Worm (Caenorhabditis elegans): ENCODE results near the gene Y38C1AA.1.

Gene Y38C1AA.1

DNA sequence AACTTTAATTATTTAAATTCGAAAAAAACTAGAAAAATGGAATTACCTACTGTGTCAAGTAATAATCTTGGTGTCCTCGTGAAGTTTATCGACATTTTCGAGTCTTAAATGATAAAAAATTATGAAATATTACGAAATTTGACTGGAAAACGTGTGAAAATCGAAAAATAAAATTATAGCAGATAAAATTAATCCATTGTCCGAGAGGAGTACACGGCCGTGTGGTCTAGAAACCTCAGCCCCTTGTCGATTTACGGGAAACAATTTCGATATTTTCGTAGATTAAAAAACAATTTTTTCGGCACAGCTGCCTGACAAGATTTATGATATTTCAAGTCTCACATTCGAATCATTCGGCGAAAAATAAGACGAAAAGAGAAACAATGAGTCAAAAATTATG is 49.1 kb downstream of the Y38C1AA.1 start, which contains the start of gene R02D3.8 (continued):
- TF ChIP-seq ztf-4 (tag; optimal IDR thresholded peaks at IDR 0.05): no peak
- TF ChIP-seq nhr-25 (tag; optimal IDR thresholded peaks at IDR 0.05): no peak
- peak; percentile 54 for TF ChIP-seq nhr-43 (tag; optimal IDR thresholded peaks at IDR 0.05; ENCODE audit: poor library complexity, severe bottlenecking)
- no peak for TF ChIP-seq ceh-28 (tag; optimal IDR thresholded peaks at IDR 0.05)
- TF ChIP-seq elt-2 (tag; optimal IDR thresholded peaks at IDR 0.05): peak; percentile 16
- TF ChIP-seq nhr-237 (tag; optimal IDR thresholded peaks at IDR 0.05): no peak
- TF ChIP-seq nhr-12 (tag; optimal IDR thresholded peaks at IDR 0.05): no peak
- no peak for TF ChIP-seq pqm-1 (tag; optimal IDR thresholded peaks at IDR 0.05)

- TF ChIP-seq tbx-2 (tag; optimal IDR thresholded peaks at IDR 0.05) (no peak), R02D3.7 (tag; optimal IDR thresholded peaks at IDR 0.05) (no peak), ceh-16 (tag; optimal IDR thresholded peaks at IDR 0.05) (no peak), ZK546.5 (tag; optimal IDR thresholded peaks at IDR 0.05) (no peak), elt-3 (tag; optimal IDR thresholded peaks at IDR 0.05) (no peak), egl-5 (tag; optimal IDR thresholded peaks at IDR 0.05) (no peak), elt-1 (tag; optimal IDR thresholded peaks at IDR 0.05) (no peak), nhr-43 (tag; optimal IDR thresholded peaks at IDR 0.05; ENCODE audit: poor library complexity, severe bottlenecking) (no peak), jun-1 (tag; optimal IDR thresholded peaks at IDR 0.05) (no peak), nhr-12 (tag; optimal IDR thresholded peaks at IDR 0.05) (no peak), unc-39 (tag; optimal IDR thresholded peaks at IDR 0.05) (no peak), lin-15B (tag; optimal IDR thresholded peaks at IDR 0.05) (no peak), ztf-4 (tag; optimal IDR thresholded peaks at IDR 0.05) (no peak), pqm-1 (tag; optimal IDR thresholded peaks at IDR 0.05) (no peak), nhr-28 (tag; optimal IDR thresholded peaks at IDR 0.05) (no peak), lsy-12 (tag; optimal IDR thresholded peaks at IDR 0.05) (no peak), ztf-11 (tag; optimal IDR thresholded peaks at IDR 0.05) (no peak), aly-2 (tag; optimal IDR thresholded peaks at IDR 0.05) (no peak), lin-39 (tag; optimal IDR thresholded peaks at IDR 0.05) (no peak), mml-1 (tag; optimal IDR thresholded peaks at IDR 0.05) (no peak)
Observed at ce11 chrIV:258362-258761, 50.4 kb downstream of the Y38C1AA.1 start.

DNA sequence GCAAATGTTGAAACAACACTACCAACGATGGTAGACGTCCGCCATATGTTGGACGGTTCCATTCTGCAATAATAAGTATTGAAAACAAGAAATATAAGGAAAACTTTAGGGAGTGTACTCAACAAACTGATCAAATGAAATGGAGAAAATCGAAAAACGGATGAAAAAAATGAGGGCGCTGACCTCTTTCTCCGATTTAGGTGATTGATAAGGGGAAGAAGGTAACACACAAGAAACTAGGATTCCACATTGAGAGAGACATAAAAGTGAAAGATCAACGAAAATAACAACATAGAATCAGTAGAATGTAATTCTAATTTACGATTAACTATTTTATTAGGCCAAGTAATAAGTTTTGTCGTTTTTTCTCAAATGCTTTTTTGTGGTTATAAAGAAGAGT is 51.2 kb downstream of the Y38C1AA.1 start, which contains the start of gene dpy-9:
Gene dpy-9, minus strand, starts transcription at position 63 of the 400 bp plus-strand sequence.
- no peak for TF ChIP-seq nhr-12 (tag; optimal IDR thresholded peaks at IDR 0.05)
- peak; percentile 92 for TF ChIP-seq nhr-23 (tag; optimal IDR thresholded peaks at IDR 0.05)

DNA sequence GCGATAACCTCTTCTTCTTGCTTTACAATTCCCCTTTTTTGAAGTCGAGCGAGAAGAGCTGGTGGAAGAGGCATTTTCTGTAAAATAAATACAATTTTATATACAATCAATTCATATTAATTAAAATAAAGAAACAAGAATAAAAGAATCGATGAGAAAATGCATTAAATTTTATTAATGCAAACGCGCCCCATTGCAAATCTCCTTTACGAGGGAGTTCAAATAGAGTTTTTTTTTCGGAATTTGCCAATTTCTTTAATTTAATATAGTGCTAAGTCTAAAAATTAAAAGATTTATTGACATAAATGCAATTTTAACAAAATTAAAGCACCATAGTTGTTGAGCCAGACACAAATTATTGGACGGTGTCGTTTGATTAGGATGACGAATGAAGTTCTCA is 53.6 kb downstream of the Y38C1AA.1 start, which contains the start of gene pqbp-1.1:
Gene pqbp-1.1, minus strand, starts transcription at position 77 of the 400 bp plus-strand sequence.
- TF ChIP-seq ceh-16 (tag; optimal IDR thresholded peaks at IDR 0.05) (no peak), ceh-28 (tag; optimal IDR thresholded peaks at IDR 0.05) (peak; percentile 61), nhr-23 (tag; optimal IDR thresholded peaks at IDR 0.05) (peak; percentile 46), pha-4 (tag; optimal IDR thresholded peaks at IDR 0.05) (peak; percentile 85), nfya-1 (tag; optimal IDR thresholded peaks at IDR 0.05; ENCODE audit: insufficient read depth) (peak; percentile 43), lin-15B (tag; optimal IDR thresholded peaks at IDR 0.05) (peak; percentile 68), nhr-12 (tag; optimal IDR thresholded peaks at IDR 0.05) (no peak), snpc-4 (tag; optimal IDR thresholded peaks at IDR 0.05) (peak; percentile 37)

DNA sequence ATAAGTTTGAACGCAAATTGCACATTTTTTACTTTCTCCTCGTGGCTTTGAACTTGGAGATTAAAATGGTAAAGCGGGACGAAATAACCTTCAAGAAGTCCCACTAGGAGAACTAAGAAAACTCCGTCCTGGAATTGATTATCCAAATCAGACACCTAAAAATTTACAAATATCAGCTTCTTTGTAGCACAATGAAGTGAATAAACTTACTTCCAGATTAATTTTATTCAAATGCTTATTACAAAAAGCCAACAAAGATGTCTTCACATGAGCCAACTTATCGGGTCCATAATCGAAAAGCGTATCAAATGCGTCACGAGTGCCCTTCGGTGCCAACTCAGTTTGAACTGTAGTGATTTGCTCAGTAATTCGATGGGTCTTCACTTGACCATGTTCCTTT is 54.5 kb downstream of the Y38C1AA.1 start:
- TF ChIP-seq daf-12 (tag; optimal IDR thresholded peaks at IDR 0.05) (no peak), lin-39 (tag; optimal IDR thresholded peaks at IDR 0.05) (no peak), nhr-28 (tag; optimal IDR thresholded peaks at IDR 0.05) (no peak), ceh-16 (tag; optimal IDR thresholded peaks at IDR 0.05) (no peak), ceh-9 (tag; optimal IDR thresholded peaks at IDR 0.05) (no peak), ceh-28 (tag; optimal IDR thresholded peaks at IDR 0.05) (no peak), elt-2 (tag; optimal IDR thresholded peaks at IDR 0.05) (no peak), nhr-43 (tag; optimal IDR thresholded peaks at IDR 0.05; ENCODE audit: poor library complexity, severe bottlenecking) (no peak), nhr-23 (tag; optimal IDR thresholded peaks at IDR 0.05) (no peak), nhr-12 (tag; optimal IDR thresholded peaks at IDR 0.05) (no peak), jun-1 (tag; optimal IDR thresholded peaks at IDR 0.05) (no peak), fkh-2 (tag; optimal IDR thresholded peaks at IDR 0.05) (no peak), ceh-82 (tag; optimal IDR thresholded peaks at IDR 0.05) (no peak), nfya-1 (tag; optimal IDR thresholded peaks at IDR 0.05; ENCODE audit: insufficient read depth) (no peak), skn-1 (tag; optimal IDR thresholded peaks at IDR 0.05) (no peak)
